Worm (Caenorhabditis elegans) whole organism, L4/young adult: ENCODE measurements around the gene Y60A9.1.
A peak's percentile ranks its signal among the peaks of the same experiment; 100 is the strongest.

Experiments
- W03F9.2 ChIP-seq: fragments of 150-350 bp; optimal IDR thresholded peaks from 2 replicates; lab custom pipeline; 2014; ENCODE audit warnings: missing biosample characterization, missing genetic modification characterization
- dao-5 ChIP-seq: sonication (generic microtip); optimal IDR thresholded peaks from 2 replicates; lab custom pipeline; 2016; ENCODE audit warnings: missing genotype, missing genetic modification characterization, moderate library complexity, missing compliant biosample characterization
- him-1 ChIP-seq: sonication (generic microtip); optimal IDR thresholded peaks from 2 replicates; lab custom pipeline; 2016; ENCODE audit warnings: missing genotype, missing genetic modification reagents, missing genetic modification characterization, missing compliant biosample characterization

Gene Y60A9.1

ce11 chrX:14395267-14395666 lies at the start of gene Y60A9.1:
Y60A9.1 (minus strand) TSS chrX:14395367.
- TF ChIP-seq dao-5 (tag; lab: Kevin White, UChicago) (no peak), W03F9.2 (tag; lab: Kevin White, UChicago) (no peak)

ce11 chrX:14444701-14445100 lies 49.5 kb upstream of the Y60A9.1 start, which contains the start of gene F23D12.4:
F23D12.4 (plus strand) TSS chrX:14445001.
- TF ChIP-seq him-1 (tag; lab: Kevin White, UChicago) (no peak), W03F9.2 (tag; lab: Kevin White, UChicago) (no peak), dao-5 (tag; lab: Kevin White, UChicago) (no peak)

- TF ChIP-seq dao-5 (tag; lab: Kevin White, UChicago) = no peak
- TF ChIP-seq W03F9.2 (tag; lab: Kevin White, UChicago) = no peak
- TF ChIP-seq him-1 (tag; lab: Kevin White, UChicago) = no peak
Measured at ce11 chrX:14442321-14442720, 47.2 kb upstream of the Y60A9.1 start, which contains the start of gene F23D12.3. F23D12.3 (plus strand) TSS chrX:14442621.

- peak; percentile 12 for TF ChIP-seq W03F9.2 (tag; lab: Kevin White, UChicago)
Measured at ce11 chrX:14437806-14438205, 42.6 kb upstream of the Y60A9.1 start.

ce11 chrX:14435648-14436155 lies 40.5 kb upstream of the Y60A9.1 start:
- no peak for TF ChIP-seq W03F9.2 (tag; lab: Kevin White, UChicago)
- no peak for TF ChIP-seq him-1 (tag; lab: Kevin White, UChicago)
- TF ChIP-seq dao-5 (tag; lab: Kevin White, UChicago) = no peak

- TF ChIP-seq W03F9.2 (tag; lab: Kevin White, UChicago) (no peak), dao-5 (tag; lab: Kevin White, UChicago) (no peak), him-1 (tag; lab: Kevin White, UChicago) (no peak)
Measured at ce11 chrX:14430436-14430835, 35.3 kb upstream of the Y60A9.1 start.

ce11 chrX:14428052-14428451 lies 32.9 kb upstream of the Y60A9.1 start, which contains the start of gene F23D12.1:
F23D12.1 (minus strand) TSS chrX:14428152.
- TF ChIP-seq W03F9.2 (tag; lab: Kevin White, UChicago) = no peak
- TF ChIP-seq him-1 (tag; lab: Kevin White, UChicago) = no peak
- no peak for TF ChIP-seq dao-5 (tag; lab: Kevin White, UChicago)

ce11 chrX:14424673-14425072 lies 29.5 kb upstream of the Y60A9.1 start, which contains the start of gene F23D12.11:
F23D12.11 (minus strand) TSS chrX:14424751.
- no peak for TF ChIP-seq W03F9.2 (tag; lab: Kevin White, UChicago)
- TF ChIP-seq him-1 (tag; lab: Kevin White, UChicago) = no peak
- TF ChIP-seq dao-5 (tag; lab: Kevin White, UChicago) = no peak

ce11 chrX:14424186-14424585 lies 29.0 kb upstream of the Y60A9.1 start:
- TF ChIP-seq him-1 (tag; lab: Kevin White, UChicago) = no peak
- no peak for TF ChIP-seq dao-5 (tag; lab: Kevin White, UChicago)
- no peak for TF ChIP-seq W03F9.2 (tag; lab: Kevin White, UChicago)

- TF ChIP-seq dao-5 (tag; lab: Kevin White, UChicago) (no peak), him-1 (tag; lab: Kevin White, UChicago) (no peak), W03F9.2 (tag; lab: Kevin White, UChicago) (no peak)
Measured at ce11 chrX:14423105-14423504, 27.9 kb upstream of the Y60A9.1 start, which contains the start of gene fipr-3. fipr-3 (plus strand) TSS chrX:14423405.

ce11 chrX:14421529-14421982 lies 26.4 kb upstream of the Y60A9.1 start, which contains the start of gene F23D12.2:
F23D12.2 (minus strand) TSS chrX:14421579.
- TF ChIP-seq W03F9.2 (tag; lab: Kevin White, UChicago) = no peak
- no peak for TF ChIP-seq him-1 (tag; lab: Kevin White, UChicago)
- no peak for TF ChIP-seq dao-5 (tag; lab: Kevin White, UChicago)

ce11 chrX:14415641-14416040 lies 20.5 kb upstream of the Y60A9.1 start, which contains the start of gene F23D12.10:
F23D12.10 (minus strand) TSS chrX:14415741.
- TF ChIP-seq W03F9.2 (tag; lab: Kevin White, UChicago) = no peak
- no peak for TF ChIP-seq dao-5 (tag; lab: Kevin White, UChicago)
- TF ChIP-seq him-1 (tag; lab: Kevin White, UChicago) = no peak

- no peak for TF ChIP-seq W03F9.2 (tag; lab: Kevin White, UChicago)
- TF ChIP-seq dao-5 (tag; lab: Kevin White, UChicago) = no peak
- no peak for TF ChIP-seq him-1 (tag; lab: Kevin White, UChicago)
Measured at ce11 chrX:14412774-14413173, 17.6 kb upstream of the Y60A9.1 start, which contains the start of gene fbxa-179. fbxa-179 (minus strand) TSS chrX:14412874.

- no peak for TF ChIP-seq W03F9.2 (tag; lab: Kevin White, UChicago)
Measured at ce11 chrX:14405817-14406216, 10.7 kb upstream of the Y60A9.1 start, which contains the start of gene frpr-17. frpr-17 (plus strand) TSS chrX:14406117.
